Fruit fly (Drosophila melanogaster): ENCODE results near the gene CG13384.

DNA sequence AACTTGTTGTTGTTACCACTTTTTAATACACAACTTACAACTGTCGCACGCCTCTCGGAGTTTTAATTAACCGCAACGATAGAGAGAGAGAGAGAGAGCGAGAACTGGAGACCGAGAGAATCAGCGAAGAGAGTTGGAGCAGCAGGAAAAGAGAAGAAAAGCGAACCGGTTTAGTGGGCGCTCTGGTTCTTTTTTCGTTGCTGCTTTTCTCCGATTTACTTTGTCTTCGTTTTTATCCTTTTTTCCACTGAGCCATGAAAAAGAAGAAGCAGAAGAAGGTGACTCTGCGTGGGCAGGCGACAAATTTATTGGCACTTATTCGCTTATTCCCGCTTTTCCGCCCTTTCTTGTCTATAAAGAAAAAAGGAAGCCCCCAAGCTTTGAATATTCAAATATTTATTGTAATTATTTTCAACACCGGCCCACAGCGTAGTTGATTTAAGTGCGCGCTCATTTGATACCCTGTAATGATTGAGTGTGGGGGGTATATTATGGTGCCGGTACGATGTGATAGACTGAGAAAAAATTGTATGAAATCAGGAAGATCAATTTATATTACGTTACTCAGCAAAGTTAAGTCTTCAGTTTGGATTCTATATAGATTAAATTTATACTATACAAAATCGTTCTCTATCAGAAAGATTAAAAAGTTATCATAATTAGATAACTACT is 36.1 kb downstream of the CG13384 start:
- TF ChIP-seq Pif1A (GFP tag; optimal IDR thresholded peaks at IDR 0.05) (peak; percentile 47), CG12605 (GFP tag; IDR thresholded peaks at IDR 0.05) (peak; percentile 36; the same call in 1 of the 2 replicates), EcR (GFP tag; optimal IDR thresholded peaks at IDR 0.05) (peak; percentile 31), gl (tag; optimal IDR thresholded peaks at IDR 0.05) (peak; percentile 69), Snoo (tag; optimal IDR thresholded peaks at IDR 0.05) (no peak), CG9948 (tag; optimal IDR thresholded peaks at IDR 0.05) (no peak), CG13204 (GFP tag; optimal IDR thresholded peaks at IDR 0.05) (peak; percentile 66), CG32121 (GFP tag; IDR thresholded peaks at IDR 0.05) (no peak), CG8301 (tag; optimal IDR thresholded peaks at IDR 0.05) (peak; percentile 7), CG34367 (tag; optimal IDR thresholded peaks at IDR 0.05) (peak; percentile 43)

All from whole organism, pupa.